Worm (Caenorhabditis elegans): ENCODE measurements around the gene gyg-1.

- TF ChIP-seq nhr-77 (tag; optimal IDR thresholded peaks at IDR 0.05) = no peak
- no peak for TF ChIP-seq unc-62 (GFP tag; optimal IDR thresholded peaks at IDR 0.05)
- TF ChIP-seq egl-27 (tag; optimal IDR thresholded peaks at IDR 0.05) = no peak
- no peak for TF ChIP-seq lin-39 (tag; optimal IDR thresholded peaks at IDR 0.05)
- TF ChIP-seq skn-1 (tag; optimal IDR thresholded peaks at IDR 0.05) = no peak
- TF ChIP-seq zag-1 (tag; optimal IDR thresholded peaks at IDR 0.05) = no peak
Observed at ce11 chrX:3551173-3551572, 13.7 kb downstream of the gyg-1 start.
